Worm (Caenorhabditis elegans) whole organism, mixed stage, embryonic: ENCODE results near the gene frpr-10.

ENCODE experiments used
- M03D4.4 ChIP-seq: sonication (generic microtip); optimal IDR thresholded peaks from 2 replicates; lab custom pipeline; 2017; ENCODE audit warnings: mild to moderate bottlenecking, missing genetic modification characterization, missing compliant biosample characterization
- bed-3 ChIP-seq: fragments of 200-800 bp; sonication (Bioruptor generic); optimal IDR thresholded peaks from 3 replicates; lab custom pipeline; 2018; ENCODE audit warnings: mild to moderate bottlenecking, missing genetic modification characterization, moderate library complexity, missing compliant biosample characterization
- blmp-1 ChIP-seq: fragments of 150-350 bp; optimal IDR thresholded peaks from 2 replicates; lab custom pipeline; 2014; ENCODE audit warnings: missing biosample characterization, missing genetic modification characterization
- ceh-39 ChIP-seq: fragments of 150-350 bp; optimal IDR thresholded peaks from 2 replicates; lab custom pipeline; 2014; ENCODE audit warnings: missing biosample characterization, missing genetic modification characterization
- ceh-83 ChIP-seq: fragments of 200-800 bp; sonication (Bioruptor generic); optimal IDR thresholded peaks from 2 replicates; lab custom pipeline; 2018; ENCODE audit warnings: mild to moderate bottlenecking, missing genetic modification characterization, missing compliant biosample characterization
- ces-1 ChIP-seq: fragments of 150-350 bp; optimal IDR thresholded peaks from 2 replicates; lab custom pipeline; 2014; ENCODE audit warnings: missing biosample characterization, missing genetic modification reagents, missing genetic modification characterization
- drap-1 ChIP-seq: fragments of 200-800 bp; sonication (Bioruptor generic); optimal IDR thresholded peaks from 3 replicates; lab custom pipeline; 2018; ENCODE audit warnings: mild to moderate bottlenecking, missing genetic modification characterization, missing compliant biosample characterization
- elt-3 ChIP-seq: fragments of 150-350 bp; optimal IDR thresholded peaks from 2 replicates; lab custom pipeline; 2014; ENCODE audit warnings: missing biosample characterization, missing genetic modification characterization
- flh-1 ChIP-seq: fragments of 200-800 bp; sonication (Bioruptor generic); optimal IDR thresholded peaks from 2 replicates; lab custom pipeline; 2018; ENCODE audit warnings: mild to moderate bottlenecking, missing genetic modification characterization, moderate library complexity, missing compliant biosample characterization
- ham-2 ChIP-seq: fragments of 200-800 bp; sonication (Bioruptor generic); optimal IDR thresholded peaks from 2 replicates; lab custom pipeline; 2018; ENCODE audit warnings: mild to moderate bottlenecking, missing genetic modification characterization, missing compliant biosample characterization
- hlh-1 ChIP-seq: fragments of 150-350 bp; optimal IDR thresholded peaks from 2 replicates; lab custom pipeline; 2014; ENCODE audit warnings: missing biosample characterization, missing genetic modification reagents, missing genetic modification characterization
- lin-13 ChIP-seq: fragments of 150-350 bp; optimal IDR thresholded peaks from 2 replicates; lab custom pipeline; 2014; ENCODE audit warnings: missing biosample characterization, missing genetic modification characterization
- lin-32 ChIP-seq: fragments of 200-800 bp; sonication (Bioruptor generic); optimal IDR thresholded peaks from 2 replicates; lab custom pipeline; 2018; ENCODE audit warnings: mild to moderate bottlenecking, missing genetic modification characterization, missing compliant biosample characterization
- lsy-2 ChIP-seq: fragments of 150-350 bp; optimal IDR thresholded peaks from 2 replicates; lab custom pipeline; 2014; ENCODE audit warnings: missing biosample characterization, missing genetic modification characterization
- mab-5 ChIP-seq: fragments of 150-350 bp; optimal IDR thresholded peaks from 2 replicates; lab custom pipeline; 2014; ENCODE audit warnings: missing biosample characterization, missing genetic modification characterization
- mep-1 ChIP-seq: fragments of 150-350 bp; optimal IDR thresholded peaks from 2 replicates; lab custom pipeline; 2017; ENCODE audit warnings: missing biosample characterization, missing genetic modification reagents, missing genetic modification characterization, inconsistent platforms
- mls-2 ChIP-seq: sonication (generic microtip); optimal IDR thresholded peaks from 2 replicates; lab custom pipeline; 2016; ENCODE audit warnings: mild to moderate bottlenecking, missing genetic modification characterization, moderate library complexity, missing compliant biosample characterization
- nhr-12 ChIP-seq: fragments of 150-350 bp; optimal IDR thresholded peaks from 2 replicates; lab custom pipeline; 2014; ENCODE audit warnings: missing biosample characterization, missing genetic modification characterization
- nhr-237 ChIP-seq: fragments of 150-350 bp; optimal IDR thresholded peaks from 2 replicates; lab custom pipeline; 2014; ENCODE audit warnings: missing biosample characterization, missing genetic modification characterization
- nhr-28 ChIP-seq: fragments of 150-350 bp; optimal IDR thresholded peaks from 2 replicates; lab custom pipeline; 2014; ENCODE audit warnings: missing biosample characterization, missing genetic modification characterization
- nhr-76 ChIP-seq: sonication (generic microtip); optimal IDR thresholded peaks from 2 replicates; lab custom pipeline; 2017; ENCODE audit warnings: missing biosample characterization, missing genetic modification characterization
- sem-2 ChIP-seq: fragments of 200-800 bp; sonication (Bioruptor generic); optimal IDR thresholded peaks from 2 replicates; lab custom pipeline; 2018; ENCODE audit warnings: mild to moderate bottlenecking, missing genetic modification characterization, missing compliant biosample characterization
- snpc-4 ChIP-seq: fragments of 150-350 bp; optimal IDR thresholded peaks from 2 replicates; lab custom pipeline; 2014; ENCODE audit warnings: missing biosample characterization, missing genetic modification characterization
- sptf-1 ChIP-seq: sonication (generic microtip); optimal IDR thresholded peaks from 2 replicates; lab custom pipeline; 2017; ENCODE audit warnings: mild to moderate bottlenecking, missing genetic modification characterization, moderate library complexity, missing compliant biosample characterization
- unc-120 ChIP-seq: sonication (generic microtip); optimal IDR thresholded peaks from 2 replicates; lab custom pipeline; 2017; ENCODE audit warnings: missing genetic modification characterization, missing compliant biosample characterization; ENCODE audit not compliant: poor library complexity, severe bottlenecking
- unc-39 ChIP-seq: fragments of 150-350 bp; optimal IDR thresholded peaks from 2 replicates; lab custom pipeline; 2014; ENCODE audit warnings: missing biosample characterization, missing genetic modification characterization
- unc-62 ChIP-seq: fragments of 150-350 bp; optimal IDR thresholded peaks from 2 replicates; lab custom pipeline; 2014; ENCODE audit warnings: missing biosample characterization, missing genetic modification reagents, missing genetic modification characterization
- zip-8 ChIP-seq: fragments of 150-350 bp; optimal IDR thresholded peaks from 2 replicates; lab custom pipeline; 2014; ENCODE audit warnings: missing biosample characterization, missing genetic modification characterization
- ztf-11 ChIP-seq: fragments of 150-350 bp; optimal IDR thresholded peaks from 2 replicates; lab custom pipeline; 2014; ENCODE audit warnings: missing biosample characterization, missing genetic modification characterization

frpr-10 gene

ce11 chrIV:8015726-8016312, 58.2 kb downstream of the frpr-10 start, which contains the start of gene C26B2.7:
Gene C26B2.7, plus strand, starts transcription at chrIV:8016274.
- TF ChIP-seq sptf-1 (tag; lab: Kevin White, UChicago) (peak; percentile 79), drap-1 (GFP tag; lab: Kevin White, UChicago) (peak; percentile 11), M03D4.4 (tag; lab: Kevin White, UChicago) (peak; percentile 35), unc-120 (tag; lab: Kevin White, UChicago) (peak; percentile 18), mls-2 (tag; lab: Kevin White, UChicago) (peak; percentile 34), lin-32 (GFP tag; lab: Kevin White, UChicago) (peak; percentile 22), ces-1 (GFP tag; lab: Kevin White, UChicago) (peak; percentile 70), lsy-2 (tag; lab: Kevin White, UChicago) (peak; percentile 41), mep-1 (peak; percentile 20), ham-2 (GFP tag; lab: Kevin White, UChicago) (peak; percentile 31), bed-3 (peak; percentile 3)

ce11 chrIV:8016694-8017093, 59.1 kb downstream of the frpr-10 start, which contains the start of gene elpc-4:
Gene elpc-4, plus strand, starts transcription at chrIV:8016994.
- no peak for TF ChIP-seq sem-2 (GFP tag; lab: Kevin White, UChicago)
- TF ChIP-seq ces-1 (GFP tag; lab: Kevin White, UChicago): no peak
- TF ChIP-seq zip-8 (tag; lab: Kevin White, UChicago): no peak
- TF ChIP-seq flh-1 (GFP tag; lab: Kevin White, UChicago): no peak
- TF ChIP-seq ham-2 (GFP tag; lab: Kevin White, UChicago): no peak
- no peak for TF ChIP-seq elt-3 (tag; lab: Kevin White, UChicago)
- no peak for TF ChIP-seq mls-2 (tag; lab: Kevin White, UChicago)
- TF ChIP-seq unc-39: no peak
- TF ChIP-seq lin-13 (tag; lab: Kevin White, UChicago): no peak
- no peak for TF ChIP-seq unc-62 (GFP tag; lab: Kevin White, UChicago)
- no peak for TF ChIP-seq nhr-12
- TF ChIP-seq ceh-39 (tag; lab: Kevin White, UChicago): no peak
- no peak for TF ChIP-seq snpc-4 (tag; lab: Kevin White, UChicago)
- TF ChIP-seq ztf-11 (tag; lab: Kevin White, UChicago): no peak
- TF ChIP-seq nhr-28: no peak
- TF ChIP-seq hlh-1 (tag; lab: Kevin White, UChicago): no peak
- no peak for TF ChIP-seq blmp-1

- TF ChIP-seq zip-8 (tag; lab: Kevin White, UChicago): peak; percentile 85
- TF ChIP-seq lin-13 (tag; lab: Kevin White, UChicago): no peak
- peak; percentile 75 for TF ChIP-seq ces-1 (GFP tag; lab: Kevin White, UChicago)
These were observed 62.3 kb downstream of the frpr-10 start, which contains the start of gene dnc-4 for ce11 chrIV:8019772-8020496. Gene dnc-4, minus strand, starts transcription at chrIV:8019808.

- no peak for TF ChIP-seq ceh-39 (tag; lab: Kevin White, UChicago)
- no peak for TF ChIP-seq nhr-237 (tag; lab: Kevin White, UChicago)
- no peak for TF ChIP-seq sptf-1 (tag; lab: Kevin White, UChicago)
- no peak for TF ChIP-seq nhr-28
- TF ChIP-seq blmp-1: no peak
- no peak for TF ChIP-seq mab-5 (tag; lab: Kevin White, UChicago)
- TF ChIP-seq ceh-83 (GFP tag; lab: Kevin White, UChicago): no peak
- TF ChIP-seq elt-3 (tag; lab: Kevin White, UChicago): no peak
- no peak for TF ChIP-seq ham-2 (GFP tag; lab: Kevin White, UChicago)
- TF ChIP-seq snpc-4 (tag; lab: Kevin White, UChicago): no peak
- no peak for TF ChIP-seq hlh-1 (tag; lab: Kevin White, UChicago)
- TF ChIP-seq nhr-76 (tag; lab: Kevin White, UChicago): no peak
- TF ChIP-seq bed-3: no peak
- no peak for TF ChIP-seq ztf-11 (tag; lab: Kevin White, UChicago)
- no peak for TF ChIP-seq lsy-2 (tag; lab: Kevin White, UChicago)
- no peak for TF ChIP-seq unc-62 (GFP tag; lab: Kevin White, UChicago)
These were observed 64.5 kb downstream of the frpr-10 start, which contains the start of gene C26B2.2 for ce11 chrIV:8022035-8022673. Gene C26B2.2, minus strand, starts transcription at chrIV:8022122.
